Worm (Caenorhabditis elegans): Measurements from ENCODE around the gene cux-7.

The cux-7 gene

ce11 chrIII:7499421-7499902 lies 21.2 kb downstream of the cux-7 start, which contains the start of the genes C07H6.9 and sap-140 (continued):
- TF ChIP-seq sma-9 (GFP tag; optimal IDR thresholded peaks at IDR 0.05) (peak; percentile 82), sma-9 (tag; optimal IDR thresholded peaks at IDR 0.05) (no peak), F13H6.1 (tag; optimal IDR thresholded peaks at IDR 0.05) (peak; percentile 77), peb-1 (tag; optimal IDR thresholded peaks at IDR 0.05) (no peak), unc-55 (GFP tag; optimal IDR thresholded peaks at IDR 0.05) (peak; percentile 83)

DNA sequence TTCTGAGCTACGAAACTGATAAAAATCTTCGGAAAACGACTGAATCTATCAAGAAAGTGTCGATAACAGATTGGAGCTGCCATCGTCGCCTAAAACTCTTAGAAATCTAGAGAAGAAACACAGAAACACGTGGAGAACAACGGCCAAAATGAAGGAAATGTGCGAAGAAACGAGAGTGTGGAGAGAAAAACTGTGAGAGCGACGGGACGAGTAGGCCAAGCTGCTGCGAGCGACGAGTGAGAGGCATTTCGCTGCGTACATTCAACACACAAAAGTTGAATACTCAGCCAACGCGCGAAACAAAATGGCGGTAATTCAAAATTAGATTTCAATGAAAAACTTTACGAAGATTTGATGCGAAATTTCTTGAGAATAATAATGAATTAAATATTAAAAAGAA lies 22.3 kb downstream of the cux-7 start:
- TF ChIP-seq nhr-12 (tag; optimal IDR thresholded peaks at IDR 0.05) (no peak), ztf-11 (tag; optimal IDR thresholded peaks at IDR 0.05) (no peak), elt-1 (tag; optimal IDR thresholded peaks at IDR 0.05) (no peak), mbf-1 (tag; optimal IDR thresholded peaks at IDR 0.05) (no peak), nhr-129 (tag; optimal IDR thresholded peaks at IDR 0.05) (peak; percentile 94), ceh-16 (tag; optimal IDR thresholded peaks at IDR 0.05) (no peak), lin-13 (GFP tag; optimal IDR thresholded peaks at IDR 0.05) (peak; percentile 98), nhr-10 (tag; optimal IDR thresholded peaks at IDR 0.05) (no peak), aly-2 (tag; optimal IDR thresholded peaks at IDR 0.05) (no peak), F13H6.1 (tag; optimal IDR thresholded peaks at IDR 0.05) (peak; percentile 84), alr-1 (tag; optimal IDR thresholded peaks at IDR 0.05) (no peak), unc-39 (tag; optimal IDR thresholded peaks at IDR 0.05) (no peak), skn-1 (tag; optimal IDR thresholded peaks at IDR 0.05) (no peak), nhr-11 (tag; optimal IDR thresholded peaks at IDR 0.05) (no peak), sem-4 (tag; optimal IDR thresholded peaks at IDR 0.05) (peak; percentile 61), ztf-1 (GFP tag; conservative IDR thresholded peaks at IDR 0.05) (no peak), lsy-2 (tag; optimal IDR thresholded peaks at IDR 0.05) (peak; percentile 76 to 90), nhr-6 (tag; optimal IDR thresholded peaks at IDR 0.05) (peak; percentile 34), nhr-237 (tag; optimal IDR thresholded peaks at IDR 0.05) (no peak), ztf-4 (tag; optimal IDR thresholded peaks at IDR 0.05) (peak; percentile 70), unc-62 (GFP tag; optimal IDR thresholded peaks at IDR 0.05) (no peak), R02D3.7 (tag; optimal IDR thresholded peaks at IDR 0.05) (no peak), egl-27 (tag; optimal IDR thresholded peaks at IDR 0.05) (peak; percentile 64), nhr-21 (tag; optimal IDR thresholded peaks at IDR 0.05) (peak; percentile 82), ceh-82 (tag; optimal IDR thresholded peaks at IDR 0.05) (no peak), dmd-4 (tag; optimal IDR thresholded peaks at IDR 0.05) (no peak), fos-1 (tag; optimal IDR thresholded peaks at IDR 0.05) (peak; percentile 88), sma-9 (GFP tag; optimal IDR thresholded peaks at IDR 0.05) (peak; percentile 77), sma-9 (tag; optimal IDR thresholded peaks at IDR 0.05) (no peak), crh-2 (tag; optimal IDR thresholded peaks at IDR 0.05) (peak; percentile 89), zag-1 (tag; optimal IDR thresholded peaks at IDR 0.05) (peak; percentile 65), sma-3 (GFP tag; optimal IDR thresholded peaks at IDR 0.05) (peak; percentile 80), mab-5 (tag; optimal IDR thresholded peaks at IDR 0.05) (peak; percentile 35), nhr-77 (tag; optimal IDR thresholded peaks at IDR 0.05) (peak; percentile 11), Y55F3AM.14 (GFP tag; optimal IDR thresholded peaks at IDR 0.05) (no peak), lin-11 (tag; optimal IDR thresholded peaks at IDR 0.05) (peak; percentile 79), peb-1 (tag; optimal IDR thresholded peaks at IDR 0.05) (no peak), ama-1 (optimal IDR thresholded peaks at IDR 0.05) (peak; percentile 30), blmp-1 (tag; optimal IDR thresholded peaks at IDR 0.05; ENCODE audit: insufficient read depth) (peak; percentile 54), snpc-4 (tag; optimal IDR thresholded peaks at IDR 0.05) (peak; percentile 85), elt-3 (tag; optimal IDR thresholded peaks at IDR 0.05) (no peak), mdl-1 (tag; optimal IDR thresholded peaks at IDR 0.05) (peak; percentile 54 to 87), C34F6.9 (tag; optimal IDR thresholded peaks at IDR 0.05) (peak; percentile 95), unc-55 (GFP tag; optimal IDR thresholded peaks at IDR 0.05) (peak; percentile 94), lin-39 (tag; optimal IDR thresholded peaks at IDR 0.05) (no peak), nhr-23 (tag; optimal IDR thresholded peaks at IDR 0.05) (no peak), gmeb-1 (tag; optimal IDR thresholded peaks at IDR 0.05) (peak; percentile 96), ZK546.5 (tag; optimal IDR thresholded peaks at IDR 0.05) (peak; percentile 14), nhr-25 (tag; optimal IDR thresholded peaks at IDR 0.05) (peak; percentile 78)

All from whole organism, L2 larva.